Worm (Caenorhabditis elegans) whole organism, L1 larva: ENCODE measurements around the gene C16A3.5.

Source experiments
- F16B12.6 ChIP-seq: fragments of 150-350 bp; optimal IDR thresholded peaks from 2 replicates; lab custom pipeline; 2014; ENCODE audit warnings: missing biosample characterization, missing genetic modification characterization
- Y116A8C.19 ChIP-seq: sonication (generic microtip); optimal IDR thresholded peaks from 2 replicates; lab custom pipeline; 2016; ENCODE audit warnings: missing compliant biosample characterization, missing genetic modification characterization, borderline replicate concordance
- aha-1 ChIP-seq: fragments of 150-350 bp; optimal IDR thresholded peaks from 2 replicates; lab custom pipeline; 2014; ENCODE audit warnings: missing biosample characterization, missing genetic modification characterization
- aly-2 ChIP-seq: fragments of 150-350 bp; optimal IDR thresholded peaks from 2 replicates; lab custom pipeline; 2014; ENCODE audit warnings: missing biosample characterization, missing genetic modification characterization
- ama-1 ChIP-seq: fragments of 150-350 bp; optimal IDR thresholded peaks from 2 replicates; lab custom pipeline; 2014
- blmp-1 ChIP-seq: fragments of 150-350 bp; optimal IDR thresholded peaks from 2 replicates; lab custom pipeline; 2014; ENCODE audit warnings: missing biosample characterization, missing genetic modification characterization
- ceh-8 ChIP-seq: fragments of 200-800 bp; sonication (Bioruptor generic); optimal IDR thresholded peaks from 2 replicates; lab custom pipeline; 2018; ENCODE audit warnings: mild to moderate bottlenecking, missing genetic modification characterization, moderate library complexity, missing compliant biosample characterization
- ceh-82 ChIP-seq, 3 experiments: fragments of 150-350 bp in 1 of 3; sonication (generic microtip) in 2 of 3; optimal IDR thresholded peaks; 2 replicates each; lab custom pipeline; 2014 to 2017; ENCODE audit warnings: missing biosample characterization in 3 of 3, missing genetic modification characterization in 3 of 3
- efl-1 ChIP-seq, 4 experiments: fragments of 150-350 bp; optimal IDR thresholded peaks in 3 of 4; peaks in 1 of 4; 1 replicate in 1 of 4; 2 replicates in 3 of 4; lab custom pipeline; 2014; ENCODE audit warnings: missing biosample characterization in 2 of 4, missing genetic modification characterization in 2 of 4, missing genetic modification reagents in 2 of 4
- efl-3 ChIP-seq: fragments of 200-800 bp; sonication (Bioruptor generic); optimal IDR thresholded peaks from 2 replicates; lab custom pipeline; 2018; ENCODE audit warnings: mild to moderate bottlenecking, missing genetic modification characterization, missing compliant biosample characterization
- egl-13 ChIP-seq: sonication (generic microtip); optimal IDR thresholded peaks from 2 replicates; lab custom pipeline; 2016; ENCODE audit warnings: missing genotype, missing genetic modification reagents, missing genetic modification characterization, missing compliant biosample characterization
- fkh-4 ChIP-seq: sonication (generic microtip); optimal IDR thresholded peaks from 2 replicates; lab custom pipeline; 2016; ENCODE audit warnings: missing compliant biosample characterization, missing genetic modification characterization, borderline replicate concordance
- fos-1 ChIP-seq: fragments of 150-350 bp; optimal IDR thresholded peaks from 2 replicates; lab custom pipeline; 2014; ENCODE audit warnings: missing biosample characterization, missing genetic modification characterization
- hlh-17 ChIP-seq: fragments of 200-800 bp; sonication (Bioruptor generic); optimal IDR thresholded peaks from 2 replicates; lab custom pipeline; 2018; ENCODE audit warnings: missing genetic modification characterization, mild to moderate bottlenecking, missing compliant biosample characterization, moderate library complexity, borderline replicate concordance
- hpl-2 ChIP-seq: fragments of 150-350 bp; optimal IDR thresholded peaks from 2 replicates; lab custom pipeline; 2014; ENCODE audit warnings: missing biosample characterization, missing genetic modification reagents, missing genetic modification characterization
- irx-1 ChIP-seq: sonication (generic microtip); optimal IDR thresholded peaks from 2 replicates; lab custom pipeline; 2016; ENCODE audit warnings: missing genetic modification characterization, missing compliant biosample characterization
- isw-1 ChIP-seq: fragments of 200-800 bp; sonication (Bioruptor generic); IDR thresholded peaks from 2 replicates; pipeline ENCODE4 v1.3.6; 2022; ENCODE audit warnings: missing genetic modification characterization, missing compliant biosample characterization
- jun-1 ChIP-seq: fragments of 150-350 bp; optimal IDR thresholded peaks from 2 replicates; lab custom pipeline; 2014; ENCODE audit warnings: missing biosample characterization, missing genetic modification reagents, missing genetic modification characterization
- lin-13 ChIP-seq: fragments of 150-350 bp; optimal IDR thresholded peaks from 2 replicates; lab custom pipeline; 2014; ENCODE audit warnings: missing biosample characterization, missing genetic modification reagents, missing genetic modification characterization
- lin-14 ChIP-seq: fragments of 200-800 bp; sonication (Bioruptor generic); optimal IDR thresholded peaks from 2 replicates; lab custom pipeline; 2018; ENCODE audit warnings: mild to moderate bottlenecking, missing genetic modification characterization, moderate library complexity, missing compliant biosample characterization
- lin-15B ChIP-seq: fragments of 150-350 bp; sonication (generic microtip); optimal IDR thresholded peaks from 3 replicates; lab custom pipeline; 2014; ENCODE audit warnings: missing biosample characterization, missing genetic modification characterization
- lin-35 ChIP-seq, 2 experiments: fragments of 150-350 bp; optimal IDR thresholded peaks; 2 replicates each; lab custom pipeline; 2014; ENCODE audit warnings: missing biosample characterization in 2 of 2, missing genetic modification characterization in 2 of 2, missing genetic modification reagents in 2 of 2
- lin-39 ChIP-seq: fragments of 150-350 bp; optimal IDR thresholded peaks from 2 replicates; lab custom pipeline; 2014; ENCODE audit warnings: missing biosample characterization, missing genetic modification reagents, missing genetic modification characterization
- lsy-2 ChIP-seq, 2 experiments: fragments of 150-350 bp; optimal IDR thresholded peaks; 2 replicates each; lab custom pipeline; 2014; ENCODE audit warnings: missing biosample characterization in 2 of 2, missing genetic modification characterization in 2 of 2
- mep-1 ChIP-seq: fragments of 150-350 bp; optimal IDR thresholded peaks from 2 replicates; lab custom pipeline; 2014; ENCODE audit warnings: missing biosample characterization, missing genetic modification characterization
- nhr-11 ChIP-seq: fragments of 150-350 bp; optimal IDR thresholded peaks from 2 replicates; lab custom pipeline; 2014; ENCODE audit warnings: missing biosample characterization, missing genetic modification characterization
- nhr-237 ChIP-seq: fragments of 150-350 bp; optimal IDR thresholded peaks from 2 replicates; lab custom pipeline; 2014; ENCODE audit warnings: missing biosample characterization, missing genetic modification characterization
- nhr-28 ChIP-seq: fragments of 150-350 bp; optimal IDR thresholded peaks from 2 replicates; lab custom pipeline; 2014; ENCODE audit warnings: missing biosample characterization, missing genetic modification characterization
- nhr-47 ChIP-seq: sonication (generic microtip); optimal IDR thresholded peaks from 2 replicates; lab custom pipeline; 2016; ENCODE audit warnings: mild to moderate bottlenecking, missing genetic modification characterization, moderate library complexity, missing compliant biosample characterization
- nhr-71 ChIP-seq: sonication (generic microtip); optimal IDR thresholded peaks from 2 replicates; lab custom pipeline; 2016; ENCODE audit warnings: mild to moderate bottlenecking, missing genetic modification characterization, moderate library complexity, missing compliant biosample characterization
- nhr-76 ChIP-seq: sonication (generic microtip); optimal IDR thresholded peaks from 2 replicates; lab custom pipeline; 2017; ENCODE audit warnings: missing biosample characterization, missing genetic modification characterization
- nhr-77 ChIP-seq: fragments of 150-350 bp; optimal IDR thresholded peaks from 2 replicates; lab custom pipeline; 2014; ENCODE audit warnings: missing biosample characterization, missing genetic modification characterization
- nhr-85 ChIP-seq: sonication (generic microtip); peaks from one replicate; lab custom pipeline; 2016; ENCODE audit warnings: missing genetic modification characterization, inconsistent platforms, missing compliant biosample characterization
- pag-3 ChIP-seq: sonication (generic microtip); optimal IDR thresholded peaks from 2 replicates; lab custom pipeline; 2017; ENCODE audit warnings: missing genetic modification characterization, mild to moderate bottlenecking, missing compliant biosample characterization, antibody characterized with exemption, borderline replicate concordance; ENCODE audit not compliant: insufficient read depth
- pqm-1 ChIP-seq: sonication (generic microtip); optimal IDR thresholded peaks from 3 replicates; lab custom pipeline; 2017; ENCODE audit warnings: missing biosample characterization, missing genetic modification characterization
- snpc-4 ChIP-seq: fragments of 150-350 bp; optimal IDR thresholded peaks from 2 replicates; lab custom pipeline; 2014; ENCODE audit warnings: missing biosample characterization, missing genetic modification characterization
- sptf-1 ChIP-seq: fragments of 150-350 bp; optimal IDR thresholded peaks from 2 replicates; lab custom pipeline; 2014; ENCODE audit warnings: missing biosample characterization, missing genetic modification characterization
- swsn-7 ChIP-seq: sonication (generic microtip); optimal IDR thresholded peaks from 2 replicates; lab custom pipeline; 2016; ENCODE audit warnings: missing genetic modification characterization, missing compliant biosample characterization
- tbx-2 ChIP-seq: sonication (generic microtip); optimal IDR thresholded peaks from 2 replicates; lab custom pipeline; 2016; ENCODE audit warnings: missing genetic modification characterization, missing compliant biosample characterization
- tlp-1 ChIP-seq: fragments of 150-350 bp; optimal IDR thresholded peaks from 2 replicates; lab custom pipeline; 2014; ENCODE audit warnings: missing biosample characterization, missing genetic modification characterization
- unc-62 ChIP-seq: fragments of 150-350 bp; optimal IDR thresholded peaks from 2 replicates; lab custom pipeline; 2014; ENCODE audit warnings: missing biosample characterization, missing genetic modification reagents, missing genetic modification characterization
- unc-86 ChIP-seq: sonication (generic microtip); optimal IDR thresholded peaks from 2 replicates; lab custom pipeline; 2016; ENCODE audit warnings: missing genetic modification characterization, missing compliant biosample characterization
- unc-98 ChIP-seq: fragments of 200-800 bp; sonication (Bioruptor generic); IDR thresholded peaks from 2 replicates; pipeline ENCODE4 v1.3.6; 2022; ENCODE audit warnings: missing genetic modification characterization, missing compliant biosample characterization
- xbp-1 ChIP-seq: sonication (generic microtip); optimal IDR thresholded peaks from 2 replicates; lab custom pipeline; 2016; ENCODE audit warnings: missing genetic modification characterization, missing compliant biosample characterization
- zag-1 ChIP-seq: fragments of 150-350 bp; optimal IDR thresholded peaks from 2 replicates; lab custom pipeline; 2014; ENCODE audit warnings: missing biosample characterization, missing genetic modification characterization
- ztf-11 ChIP-seq, 2 experiments: sonication (generic microtip); optimal IDR thresholded peaks; 2 replicates each; lab custom pipeline; 2016 to 2017; ENCODE audit warnings: missing genetic modification characterization in 2 of 2, missing biosample characterization in 1 of 2, missing compliant biosample characterization in 1 of 2
- ztf-4 ChIP-seq: fragments of 150-350 bp; optimal IDR thresholded peaks from 2 replicates; lab custom pipeline; 2014; ENCODE audit warnings: missing biosample characterization, missing genetic modification characterization

The C16A3.5 gene

ce11 chrIII:6368524-6368923 lies 12.0 kb upstream of the C16A3.5 start:
- TF ChIP-seq ama-1 (lab: Kevin White, UChicago) (no peak), nhr-77 (no peak), fos-1 (no peak), unc-86 (tag; lab: Kevin White, UChicago) (no peak), nhr-237 (no peak), ceh-8 (GFP tag; lab: Kevin White, UChicago) (no peak), Y116A8C.19 (tag; lab: Kevin White, UChicago) (no peak), aly-2 (tag; lab: Kevin White, UChicago) (no peak), ztf-11 (tag; optimal IDR thresholded peaks at IDR 0.05; lab: Kevin White, UChicago) (no peak)

- TF ChIP-seq aly-2 (tag; lab: Kevin White, UChicago) (peak; percentile 42), isw-1 (GFP tag; lab: Robert Waterston, UW) (no peak), nhr-77 (peak; percentile 0), efl-1 (optimal IDR thresholded peaks at IDR 0.05; lab: Kevin White, UChicago) (no peak), efl-1 (GFP tag; optimal IDR thresholded peaks at IDR 0.05 in 1 of 2; lab: Kevin White, UChicago) (peak in 1 of 2 experiments; percentile 85), nhr-85 (tag; lab: Kevin White, UChicago) (peak; percentile 42), F16B12.6 (tag; lab: Kevin White, UChicago) (no peak), egl-13 (tag; lab: Kevin White, UChicago) (no peak), tlp-1 (no peak), lsy-2 (tag; optimal IDR thresholded peaks at IDR 0.05; lab: Kevin White, UChicago) (peak in 1 of 2 experiments; percentile 71), fos-1 (peak; percentile 8), hlh-17 (GFP tag; lab: Kevin White, UChicago) (no peak), unc-62 (GFP tag; lab: Kevin White, UChicago) (no peak)
Measured at ce11 chrIII:6373850-6374474, 6.6 kb upstream of the C16A3.5 start.

- TF ChIP-seq efl-3 (no peak), snpc-4 (tag; lab: Kevin White, UChicago) (peak; percentile 66), lin-13 (peak; percentile 86), hlh-17 (GFP tag; lab: Kevin White, UChicago) (no peak), F16B12.6 (tag; lab: Kevin White, UChicago) (peak; percentile 76), xbp-1 (tag; lab: Kevin White, UChicago) (peak; percentile 71), nhr-77 (peak; percentile 56), lin-39 (tag; lab: Kevin White, UChicago) (no peak), aha-1 (tag; lab: Kevin White, UChicago) (no peak), efl-1 (optimal IDR thresholded peaks at IDR 0.05; lab: Kevin White, UChicago) (peak; percentile 83 to 90), efl-1 (GFP tag; optimal IDR thresholded peaks at IDR 0.05 in 1 of 2; lab: Kevin White, UChicago) (peak; percentile 76 to 97), pag-3 (no peak), jun-1 (tag; lab: Kevin White, UChicago) (peak; percentile 62), ztf-4 (tag; lab: Kevin White, UChicago) (peak; percentile 74), lin-15B (peak; percentile 55), Y116A8C.19 (tag; lab: Kevin White, UChicago) (no peak), nhr-76 (tag; lab: Kevin White, UChicago) (no peak), nhr-47 (tag; lab: Kevin White, UChicago) (peak; percentile 81), nhr-85 (tag; lab: Kevin White, UChicago) (peak; percentile 89), nhr-11 (tag; lab: Kevin White, UChicago) (peak; percentile 53), irx-1 (tag; lab: Kevin White, UChicago) (peak; percentile 58), swsn-7 (tag; lab: Kevin White, UChicago) (peak; percentile 70), blmp-1 (tag; lab: Kevin White, UChicago) (peak; percentile 63), ceh-82 (tag; optimal IDR thresholded peaks at IDR 0.05; lab: Kevin White, UChicago) (peak; percentile 66 to 90 (median 79)), hpl-2 (GFP tag; lab: Kevin White, UChicago) (peak; percentile 1), mep-1 (peak; percentile 78), tbx-2 (tag; lab: Kevin White, UChicago) (peak; percentile 70), lin-14 (GFP tag; lab: Kevin White, UChicago) (peak; percentile 75), fkh-4 (tag; lab: Kevin White, UChicago) (no peak), lin-35 (GFP tag; optimal IDR thresholded peaks at IDR 0.05; lab: Kevin White, UChicago) (peak; percentile 85 to 91), zag-1 (tag; lab: Kevin White, UChicago) (no peak), nhr-28 (no peak), unc-98 (no peak), sptf-1 (tag; lab: Kevin White, UChicago) (no peak), pqm-1 (tag; lab: Kevin White, UChicago) (peak; percentile 6), nhr-71 (tag; lab: Kevin White, UChicago) (peak; percentile 87)
Measured at ce11 chrIII:6374947-6375415, 5.6 kb upstream of the C16A3.5 start, which contains the start of the genes rps-13 and nfx-1. Gene rps-13 (minus strand): TSS chrIII:6374997. Gene nfx-1 (plus strand): TSS chrIII:6375379.
